Fruit fly (Drosophila melanogaster): ENCODE measurements around the gene E5.

The E5 gene

dm6 chr3R:13888332-13888731, 13.6 kb upstream of the E5 start (continued):
- no peak for TF ChIP-seq pita (GFP tag; optimal IDR thresholded peaks at IDR 0.05)
- no peak for TF ChIP-seq tgo (GFP tag; IDR thresholded peaks at IDR 0.05)
- peak; percentile 22 for TF ChIP-seq Sox102F (GFP tag; optimal IDR thresholded peaks at IDR 0.05)
- no peak for TF ChIP-seq NC2β (GFP tag; optimal IDR thresholded peaks at IDR 0.05)
- TF ChIP-seq lola (GFP tag; optimal IDR thresholded peaks at IDR 0.05): peak in 1 of 3 experiments; percentile 25
- no peak for TF ChIP-seq slbo (GFP tag; IDR thresholded peaks at IDR 0.05)
- TF ChIP-seq phol (tag; optimal IDR thresholded peaks at IDR 0.05): peak; percentile 19
- TF ChIP-seq hkb (optimal IDR thresholded peaks at IDR 0.05): no peak
- TF ChIP-seq hkb (GFP tag; IDR thresholded peaks at IDR 0.05): no peak
- TF ChIP-seq CG12744 (GFP tag; optimal IDR thresholded peaks at IDR 0.05): no peak
- no peak for TF ChIP-seq p53 (GFP tag; optimal IDR thresholded peaks at IDR 0.05)
- TF ChIP-seq CG15514 (GFP tag; optimal IDR thresholded peaks at IDR 0.05): no peak
- TF ChIP-seq CG7987 (GFP tag; optimal IDR thresholded peaks at IDR 0.05): no peak
- no peak for TF ChIP-seq ab (GFP tag; optimal IDR thresholded peaks at IDR 0.05)
- no peak for TF ChIP-seq otp (GFP tag; IDR thresholded peaks at IDR 0.05)
- TF ChIP-seq Six4 (GFP tag; optimal IDR thresholded peaks at IDR 0.05): no peak
- no peak for TF ChIP-seq CG33557 (GFP tag; optimal IDR thresholded peaks at IDR 0.05)
- no peak for TF ChIP-seq Side (GFP tag; optimal IDR thresholded peaks at IDR 0.05)
- TF ChIP-seq zfh2 (GFP tag; optimal IDR thresholded peaks at IDR 0.05): no peak
- no peak for TF ChIP-seq Adf1 (GFP tag; IDR thresholded peaks at IDR 0.05)
- TF ChIP-seq eve (GFP tag; optimal IDR thresholded peaks at IDR 0.05): no peak
- TF ChIP-seq Taf1 (GFP tag; IDR thresholded peaks at IDR 0.05): no peak
- TF ChIP-seq C15 (GFP tag; IDR thresholded peaks at IDR 0.05): no peak
- TF ChIP-seq Poxn (GFP tag; IDR thresholded peaks at IDR 0.05): no peak
- peak; percentile 44 for TF ChIP-seq CG2712 (tag; optimal IDR thresholded peaks at IDR 0.05)
- TF ChIP-seq Fer2 (tag; optimal IDR thresholded peaks at IDR 0.05): no peak
- peak; percentile 23 for TF ChIP-seq unpg (GFP tag; optimal IDR thresholded peaks at IDR 0.05)
- TF ChIP-seq sob (GFP tag; IDR thresholded peaks at IDR 0.05): no peak
- TF ChIP-seq NK7.1 (GFP tag; optimal IDR thresholded peaks at IDR 0.05): no peak
- no peak for TF ChIP-seq pros (GFP tag; optimal IDR thresholded peaks at IDR 0.05)
- TF ChIP-seq gt (GFP tag; IDR thresholded peaks at IDR 0.05): no peak
- no peak for TF ChIP-seq Mad (GFP tag; optimal IDR thresholded peaks at IDR 0.05)
- TF ChIP-seq grn (GFP tag; optimal IDR thresholded peaks at IDR 0.05): peak; percentile 48
- TF ChIP-seq CG1792 (GFP tag; optimal IDR thresholded peaks at IDR 0.05): no peak
- TF ChIP-seq CG11504 (tag; optimal IDR thresholded peaks at IDR 0.05): peak; percentile 23
- TF ChIP-seq dm (GFP tag; optimal IDR thresholded peaks at IDR 0.05): no peak
- no peak for TF ChIP-seq pnt (GFP tag; optimal IDR thresholded peaks at IDR 0.05)
- no peak for TF ChIP-seq H15 (GFP tag; IDR thresholded peaks at IDR 0.05)
- peak; percentile 2 for TF ChIP-seq CG17829 (tag; optimal IDR thresholded peaks at IDR 0.05)
- no peak for TF ChIP-seq HLH3B (GFP tag; IDR thresholded peaks at IDR 0.05)
- peak; percentile 24 for TF ChIP-seq Blimp-1 (GFP tag; optimal IDR thresholded peaks at IDR 0.05)
- no peak for TF ChIP-seq knrl (GFP tag; IDR thresholded peaks at IDR 0.05; ENCODE audit: partially characterized antibody)
- no peak for TF ChIP-seq CG18011 (GFP tag; optimal IDR thresholded peaks at IDR 0.05)
- TF ChIP-seq CG12155 (GFP tag; optimal IDR thresholded peaks at IDR 0.05): no peak
- no peak for TF ChIP-seq Trl (optimal IDR thresholded peaks at IDR 0.05)
- no peak for TF ChIP-seq Trl (GFP tag; optimal IDR thresholded peaks at IDR 0.05)
- no peak for TF ChIP-seq CG42726 (GFP tag; IDR thresholded peaks at IDR 0.05; ENCODE audit: partially characterized antibody)
- peak; percentile 11 for TF ChIP-seq dmrt99B (tag; optimal IDR thresholded peaks at IDR 0.05)
- TF ChIP-seq CG10267 (tag; optimal IDR thresholded peaks at IDR 0.05): no peak
- TF ChIP-seq CG8089 (GFP tag; optimal IDR thresholded peaks at IDR 0.05): no peak
- TF ChIP-seq scrt (GFP tag; optimal IDR thresholded peaks at IDR 0.05): no peak
- no peak for TF ChIP-seq Elba2 (GFP tag; optimal IDR thresholded peaks at IDR 0.05)
- no peak for TF ChIP-seq B-H2 (GFP tag; optimal IDR thresholded peaks at IDR 0.05)

Data from whole organism, embryonic.